Fruit fly (Drosophila melanogaster): ENCODE measurements around the gene CG32683.

CG32683 gene

DNA sequence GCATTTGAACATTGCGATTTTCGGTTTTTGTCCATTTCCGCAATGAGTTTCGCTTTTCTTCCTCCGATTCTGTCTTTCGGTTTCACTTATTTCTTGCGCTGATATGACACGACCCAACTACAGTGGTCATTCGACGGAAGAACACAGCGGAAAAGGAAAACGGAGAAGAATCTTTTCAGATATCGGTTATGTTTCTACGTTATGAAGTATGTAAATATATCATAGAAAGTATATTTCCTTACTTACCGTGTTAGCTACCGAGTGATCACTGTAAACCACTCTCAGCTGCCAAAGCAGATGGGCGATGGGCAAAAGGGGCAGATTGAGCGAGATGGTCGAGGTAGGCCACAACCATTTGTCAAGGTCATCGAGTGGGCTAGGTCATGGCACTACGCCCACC, 67.0 kb downstream of the CG32683 start (continued):
- no peak for TF ChIP-seq slou (GFP tag; optimal IDR thresholded peaks at IDR 0.05)
- no peak for TF ChIP-seq Sry-δ (GFP tag; optimal IDR thresholded peaks at IDR 0.05)
- TF ChIP-seq Camta (GFP tag; optimal IDR thresholded peaks at IDR 0.05): no peak
- TF ChIP-seq knrl (GFP tag; IDR thresholded peaks at IDR 0.05; ENCODE audit: partially characterized antibody): no peak
- no peak for TF ChIP-seq CG4707 (GFP tag; optimal IDR thresholded peaks at IDR 0.05)
- peak; percentile 12; the same call in 1 of the 2 replicates for TF ChIP-seq ara (GFP tag; IDR thresholded peaks at IDR 0.05)
- no peak for TF ChIP-seq hth (optimal IDR thresholded peaks at IDR 0.05)
- peak; percentile 70 for TF ChIP-seq CG9932 (GFP tag; IDR thresholded peaks at IDR 0.05)
- TF ChIP-seq Bgb (GFP tag; IDR thresholded peaks at IDR 0.05; ENCODE audit: partially characterized antibody): no peak
- TF ChIP-seq pros (GFP tag; optimal IDR thresholded peaks at IDR 0.05): no peak
- TF ChIP-seq CG18011 (GFP tag; optimal IDR thresholded peaks at IDR 0.05): no peak
- TF ChIP-seq shn (GFP tag; optimal IDR thresholded peaks at IDR 0.05): no peak
- no peak for TF ChIP-seq tll (GFP tag; optimal IDR thresholded peaks at IDR 0.05)
- no peak for TF ChIP-seq gsb-n (tag; optimal IDR thresholded peaks at IDR 0.05)
- peak; percentile 51 for TF ChIP-seq CG3281 (GFP tag; optimal IDR thresholded peaks at IDR 0.05)
- TF ChIP-seq CG7928 (GFP tag; optimal IDR thresholded peaks at IDR 0.05): no peak
- TF ChIP-seq Hr78 (GFP tag; optimal IDR thresholded peaks at IDR 0.05): no peak
- TF ChIP-seq dpn (GFP tag; optimal IDR thresholded peaks at IDR 0.05): peak; percentile 10 to 52
- no peak for TF ChIP-seq tup (GFP tag; optimal IDR thresholded peaks at IDR 0.05)
- no peak for TF ChIP-seq insv (GFP tag; optimal IDR thresholded peaks at IDR 0.05)
- peak; percentile 49 for TF ChIP-seq zfh2 (GFP tag; optimal IDR thresholded peaks at IDR 0.05)
- TF ChIP-seq lov (optimal IDR thresholded peaks at IDR 0.05): no peak
- TF ChIP-seq lov (GFP tag; IDR thresholded peaks at IDR 0.05): no peak
- TF ChIP-seq Awh (GFP tag; IDR thresholded peaks at IDR 0.05): no peak
- TF ChIP-seq pho (GFP tag; optimal IDR thresholded peaks at IDR 0.05): peak; percentile 34
- TF ChIP-seq CG33213 (GFP tag; optimal IDR thresholded peaks at IDR 0.05): no peak
- TF ChIP-seq CG1024 (GFP tag; IDR thresholded peaks at IDR 0.05): no peak
- TF ChIP-seq ind (GFP tag; optimal IDR thresholded peaks at IDR 0.05): peak; percentile 62
- peak; percentile 10 for TF ChIP-seq CG31365 (tag; optimal IDR thresholded peaks at IDR 0.05)
- 0 out of 2 replicates have a peak, but pooled peaks have one; percentile 30 for TF ChIP-seq CG17612 (GFP tag; IDR thresholded peaks at IDR 0.05)
- peak; percentile 24; the same call in 1 of the 2 replicates for TF ChIP-seq Xrp1 (GFP tag; IDR thresholded peaks at IDR 0.05)
- TF ChIP-seq CTCF (GFP tag; optimal IDR thresholded peaks at IDR 0.05): no peak
- TF ChIP-seq CG11695 (GFP tag; IDR thresholded peaks at IDR 0.05): 0 out of 3 replicates have a peak, but pooled peaks have one; percentile 31
- no peak for TF ChIP-seq sc (optimal IDR thresholded peaks at IDR 0.05)
- TF ChIP-seq sc (GFP tag; optimal IDR thresholded peaks at IDR 0.05): no peak
- TF ChIP-seq CG13296 (GFP tag; optimal IDR thresholded peaks at IDR 0.05): no peak
- no peak for TF ChIP-seq chinmo (GFP tag; IDR thresholded peaks at IDR 0.05; ENCODE audit: partially characterized antibody)
- peak; percentile 56; the same call in 2 of the 3 replicates for TF ChIP-seq tgo (GFP tag; IDR thresholded peaks at IDR 0.05)
- peak; percentile 35; the same call in 1 of the 2 replicates for TF ChIP-seq MBD-R2 (GFP tag; IDR thresholded peaks at IDR 0.05)
- no peak for TF ChIP-seq Oaz (GFP tag; IDR thresholded peaks at IDR 0.05)
- peak; percentile 31 for TF ChIP-seq NfI (GFP tag; optimal IDR thresholded peaks at IDR 0.05)
- TF ChIP-seq br (optimal IDR thresholded peaks at IDR 0.05): no peak
- no peak for TF ChIP-seq z (GFP tag; IDR thresholded peaks at IDR 0.05)
- no peak for TF ChIP-seq trh (GFP tag; optimal IDR thresholded peaks at IDR 0.05)
- TF ChIP-seq CG10274 (GFP tag; optimal IDR thresholded peaks at IDR 0.05): no peak
- TF ChIP-seq CG15011 (GFP tag; optimal IDR thresholded peaks at IDR 0.05): no peak
- no peak for TF ChIP-seq Lpt (GFP tag; optimal IDR thresholded peaks at IDR 0.05)
- TF ChIP-seq stwl (tag; optimal IDR thresholded peaks at IDR 0.05): no peak
- TF ChIP-seq ash1 (GFP tag; optimal IDR thresholded peaks at IDR 0.05): no peak
- no peak for TF ChIP-seq Dp (GFP tag; optimal IDR thresholded peaks at IDR 0.05)
- peak; percentile 61; the same call in 2 of the 3 replicates for TF ChIP-seq ci (GFP tag; IDR thresholded peaks at IDR 0.05)
- no peak for TF ChIP-seq CG34224 (GFP tag; IDR thresholded peaks at IDR 0.05; ENCODE audit: partially characterized antibody)
- no peak for TF ChIP-seq CG15479 (GFP tag; optimal IDR thresholded peaks at IDR 0.05)

Measured in whole organism, embryonic.